Worm (Caenorhabditis elegans) whole organism, late embryonic: Measurements from ENCODE around the gene csn-4.

Source experiments
- F13H6.1 ChIP-seq: sonication (generic microtip); optimal IDR thresholded peaks from 2 replicates; lab custom pipeline; 2016; ENCODE audit warnings: missing genetic modification characterization, missing compliant biosample characterization
- ahr-1 ChIP-seq: sonication (generic microtip); optimal IDR thresholded peaks from 2 replicates; lab custom pipeline; 2016; ENCODE audit warnings: missing genetic modification characterization, missing compliant biosample characterization
- ets-4 ChIP-seq: sonication (generic microtip); optimal IDR thresholded peaks from 2 replicates; lab custom pipeline; 2016; ENCODE audit warnings: missing genetic modification characterization, missing compliant biosample characterization
- fkh-10 ChIP-seq: fragments of 150-350 bp; optimal IDR thresholded peaks from 2 replicates; lab custom pipeline; 2014; ENCODE audit warnings: missing biosample characterization, missing genetic modification reagents, missing genetic modification characterization
- fkh-6 ChIP-seq: sonication (generic microtip); optimal IDR thresholded peaks from 2 replicates; lab custom pipeline; 2016; ENCODE audit warnings: missing genetic modification characterization, missing compliant biosample characterization
- gmeb-2 ChIP-seq: sonication (generic microtip); optimal IDR thresholded peaks from 2 replicates; lab custom pipeline; 2016; ENCODE audit warnings: missing genetic modification characterization, inconsistent platforms, missing compliant biosample characterization
- nfya-1 ChIP-seq: sonication (generic microtip); optimal IDR thresholded peaks from 2 replicates; lab custom pipeline; 2017; ENCODE audit warnings: missing genetic modification characterization, mild to moderate bottlenecking, missing compliant biosample characterization, antibody characterized with exemption, moderate library complexity
- nhr-11 ChIP-seq: fragments of 150-350 bp; optimal IDR thresholded peaks from 2 replicates; lab custom pipeline; 2014; ENCODE audit warnings: missing biosample characterization, missing genetic modification characterization
- pha-4 ChIP-seq: fragments of 150-350 bp; optimal IDR thresholded peaks from 2 replicates; lab custom pipeline; 2018; ENCODE audit warnings: missing biosample characterization, missing genetic modification reagents, missing genetic modification characterization

ce11 chrIV:1113638-1114037, 26.8 kb upstream of the csn-4 start, which contains the start of gene srx-14:
- TF ChIP-seq ets-4 (tag; lab: Kevin White, UChicago) = no peak
- no peak for TF ChIP-seq gmeb-2 (tag; lab: Kevin White, UChicago)
- no peak for TF ChIP-seq F13H6.1 (tag; lab: Kevin White, UChicago)
- no peak for TF ChIP-seq fkh-10 (GFP tag; lab: Kevin White, UChicago)
- no peak for TF ChIP-seq nfya-1 (tag; lab: Kevin White, UChicago)
- no peak for TF ChIP-seq pha-4 (tag; lab: Kevin White, UChicago)
- TF ChIP-seq ahr-1 (tag; lab: Kevin White, UChicago) = no peak
- TF ChIP-seq nhr-11 (tag; lab: Kevin White, UChicago) = no peak
- TF ChIP-seq fkh-6 (tag; lab: Kevin White, UChicago) = no peak
